Worm (Caenorhabditis elegans): ENCODE measurements around the gene ZK84.5.
A peak's percentile ranks its signal among the peaks of the same experiment; 100 is the strongest.

The ZK84.5 gene

ce11 chrII:6045048-6045447 is 28.7 kb upstream of the ZK84.5 start, which contains the start of gene R12C12.5:
Gene R12C12.5 (minus strand): TSS chrII:6045148.
- no peak for TF ChIP-seq ceh-62 (tag; optimal IDR thresholded peaks at IDR 0.05)
- TF ChIP-seq nhr-11 (tag; optimal IDR thresholded peaks at IDR 0.05), result no peak
- TF ChIP-seq lin-39 (tag; optimal IDR thresholded peaks at IDR 0.05), result no peak
- no peak for TF ChIP-seq fos-1 (tag; optimal IDR thresholded peaks at IDR 0.05)
- TF ChIP-seq Y105C5A.15 (GFP tag; IDR thresholded peaks at IDR 0.05), result no peak
- no peak for TF ChIP-seq unc-62 (GFP tag; optimal IDR thresholded peaks at IDR 0.05 in 1 of 2)
- TF ChIP-seq unc-62 (tag; optimal IDR thresholded peaks at IDR 0.05), result no peak
- no peak for TF ChIP-seq ZK337.2 (GFP tag; IDR thresholded peaks at IDR 0.05)
- TF ChIP-seq snpc-4 (tag; optimal IDR thresholded peaks at IDR 0.05), result no peak
- TF ChIP-seq ceh-28 (tag; optimal IDR thresholded peaks at IDR 0.05), result no peak
- no peak for TF ChIP-seq ceh-20 (GFP tag; IDR thresholded peaks at IDR 0.05)
- no peak for TF ChIP-seq spr-3 (GFP tag; optimal IDR thresholded peaks at IDR 0.05)
- TF ChIP-seq zip-2 (tag; optimal IDR thresholded peaks at IDR 0.05), result no peak
- TF ChIP-seq aly-2 (tag; optimal IDR thresholded peaks at IDR 0.05), result no peak
- no peak for TF ChIP-seq ama-1 (optimal IDR thresholded peaks at IDR 0.05)
- no peak for TF ChIP-seq madf-9 (GFP tag; conservative IDR thresholded peaks at IDR 0.05)
- TF ChIP-seq pha-4 (GFP tag; IDR thresholded peaks at IDR 0.05), result no peak
- TF ChIP-seq pha-4 (tag; optimal IDR thresholded peaks at IDR 0.05), result no peak

ce11 chrII:6043166-6043565 is 26.9 kb upstream of the ZK84.5 start, which contains the start of gene R12C12.10:
Gene R12C12.10 (minus strand): TSS chrII:6043266.
- no peak for TF ChIP-seq dmd-8 (GFP tag; IDR thresholded peaks at IDR 0.05)
- no peak for TF ChIP-seq T20F7.1 (GFP tag; optimal IDR thresholded peaks at IDR 0.05)
- no peak for TF ChIP-seq hmg-1.1 (GFP tag; IDR thresholded peaks at IDR 0.05)
- no peak for TF ChIP-seq nhr-25 (tag; optimal IDR thresholded peaks at IDR 0.05; ENCODE audit: borderline replicate concordance, insufficient read depth)
- TF ChIP-seq skn-1 (tag; optimal IDR thresholded peaks at IDR 0.05), result no peak
- no peak for TF ChIP-seq F49E8.2 (tag; optimal IDR thresholded peaks at IDR 0.05; ENCODE audit: borderline replicate concordance)
- no peak for TF ChIP-seq zfp-2 (tag; optimal IDR thresholded peaks at IDR 0.05)

- TF ChIP-seq nhr-48 (tag; optimal IDR thresholded peaks at IDR 0.05) (no peak), sdz-12 (GFP tag; optimal IDR thresholded peaks at IDR 0.05) (no peak), aly-2 (tag; optimal IDR thresholded peaks at IDR 0.05) (no peak), zip-2 (tag; optimal IDR thresholded peaks at IDR 0.05) (no peak), egl-27 (tag; optimal IDR thresholded peaks at IDR 0.05) (no peak), lim-7 (GFP tag; IDR thresholded peaks at IDR 0.05) (no peak), hif-1 (tag; optimal IDR thresholded peaks at IDR 0.05) (no peak), unc-39 (tag; optimal IDR thresholded peaks at IDR 0.05) (no peak), D1046.2 (GFP tag; IDR thresholded peaks at IDR 0.05) (no peak), daf-12 (tag; optimal IDR thresholded peaks at IDR 0.05) (no peak), mdl-1 (tag; optimal IDR thresholded peaks at IDR 0.05) (no peak), pha-4 (GFP tag; IDR thresholded peaks at IDR 0.05) (no peak), pha-4 (tag; optimal IDR thresholded peaks at IDR 0.05) (no peak), mxl-2 (GFP tag; conservative IDR thresholded peaks at IDR 0.05) (no peak), Y105C5A.15 (GFP tag; IDR thresholded peaks at IDR 0.05) (no peak), php-3 (GFP tag; IDR thresholded peaks at IDR 0.05) (no peak)
Observed at ce11 chrII:6031106-6031505, 14.8 kb upstream of the ZK84.5 start, which contains the start of gene frpr-16. Gene frpr-16 (minus strand): TSS chrII:6031206.

ce11 chrII:6028594-6029141 is 12.4 kb upstream of the ZK84.5 start:
- peak; percentile 67 for TF ChIP-seq mxl-3 (GFP tag; optimal IDR thresholded peaks at IDR 0.05)
- no peak for TF ChIP-seq ces-1 (GFP tag; optimal IDR thresholded peaks at IDR 0.05)
- TF ChIP-seq zip-11 (GFP tag; IDR thresholded peaks at IDR 0.05), result no peak
- TF ChIP-seq nhr-11 (tag; optimal IDR thresholded peaks at IDR 0.05), result peak; percentile 71

All from whole organism, L4 larva.